Worm (Caenorhabditis elegans) whole organism, L4/young adult: ENCODE measurements around the gene wdr-83.

Experiments used
- W03F9.2 ChIP-seq: fragments of 150-350 bp; optimal IDR thresholded peaks from 2 replicates; lab custom pipeline; 2014; ENCODE audit warnings: missing biosample characterization, missing genetic modification characterization
- dao-5 ChIP-seq: sonication (generic microtip); optimal IDR thresholded peaks from 2 replicates; lab custom pipeline; 2016; ENCODE audit warnings: missing genotype, missing genetic modification characterization, moderate library complexity, missing compliant biosample characterization
- him-1 ChIP-seq: sonication (generic microtip); optimal IDR thresholded peaks from 2 replicates; lab custom pipeline; 2016; ENCODE audit warnings: missing genotype, missing genetic modification reagents, missing genetic modification characterization, missing compliant biosample characterization

DNA sequence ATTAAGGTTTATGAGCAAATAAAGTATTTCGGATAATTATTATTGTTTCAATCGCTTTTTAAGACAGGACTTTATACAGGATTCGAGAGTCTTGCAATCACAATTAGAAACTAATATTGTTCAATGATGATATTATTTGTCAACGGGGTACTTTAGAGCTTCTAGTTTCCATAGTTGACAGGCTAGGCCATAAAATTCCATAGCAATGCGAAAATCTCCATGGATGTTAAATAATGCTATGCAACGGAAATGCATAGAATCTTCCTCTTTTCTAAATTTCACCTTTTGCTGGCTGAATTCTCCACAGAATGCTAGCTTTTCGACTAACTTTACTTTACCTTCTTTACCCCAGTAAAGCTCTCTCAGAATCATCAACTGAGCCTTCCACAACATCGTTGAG is 23.5 kb downstream of the wdr-83 start, which contains the start of gene F59A6.3:
- no peak for TF ChIP-seq dao-5 (tag; lab: Kevin White, UChicago)
- no peak for TF ChIP-seq W03F9.2 (tag; lab: Kevin White, UChicago)
- no peak for TF ChIP-seq him-1 (tag; lab: Kevin White, UChicago)
